Fruit fly (Drosophila melanogaster) whole organism, prepupa: ENCODE results near the gene nonA-l.

Experiments
- Blimp-1 ChIP-seq: fragments of 200-800 bp; sonication (Bioruptor generic); optimal IDR thresholded peaks from 3 replicates; lab custom pipeline; 2017; ENCODE audit warnings: missing biosample characterization, missing genetic modification characterization, mild to moderate bottlenecking, moderate library complexity, missing genetic modification reagents
- CG11294 ChIP-seq: fragments of 200-800 bp; sonication (Bioruptor generic); IDR thresholded peaks from 2 replicates; pipeline ENCODE4 v1.3.6; 2022; ENCODE audit warnings: missing biosample characterization, missing genetic modification characterization
- CG15336 ChIP-seq: fragments of 200-800 bp; sonication (Bioruptor generic); IDR thresholded peaks from 2 replicates; pipeline ENCODE4 v1.3.6; 2022; ENCODE audit warnings: missing biosample characterization, missing genetic modification characterization
- CG6163 ChIP-seq: fragments of 200-800 bp; sonication (Bioruptor generic); IDR thresholded peaks from 3 replicates; pipeline ENCODE4 v1.3.6; 2022; ENCODE audit warnings: missing biosample characterization, missing genetic modification characterization
- CG8632 ChIP-seq: fragments of 200-800 bp; sonication (Bioruptor generic); optimal IDR thresholded peaks from 3 replicates; lab custom pipeline; 2016; ENCODE audit warnings: missing biosample characterization, missing genetic modification characterization
- Eip75B ChIP-seq: fragments of 200-800 bp; sonication (Bioruptor generic); optimal IDR thresholded peaks from 3 replicates; lab custom pipeline; 2016; ENCODE audit warnings: missing biosample characterization, missing genetic modification characterization
- Eip78C ChIP-seq: fragments of 200-800 bp; sonication (Bioruptor generic); peaks from one replicate; lab custom pipeline; 2016; ENCODE audit warnings: missing biosample characterization, missing genetic modification characterization
- Gug ChIP-seq: fragments of 200-800 bp; sonication (Bioruptor generic); IDR thresholded peaks from 2 replicates; pipeline ENCODE4 v1.3.6; 2022; ENCODE audit warnings: missing biosample characterization, missing genetic modification characterization
- Hr4 ChIP-seq: fragments of 200-800 bp; sonication (Bioruptor generic); optimal IDR thresholded peaks from 3 replicates; lab custom pipeline; 2016; ENCODE audit warnings: missing biosample characterization, missing genetic modification characterization
- Met ChIP-seq: fragments of 200-800 bp; sonication (Bioruptor generic); optimal IDR thresholded peaks from 3 replicates; lab custom pipeline; 2016; ENCODE audit warnings: missing biosample characterization, missing genetic modification characterization
- Smox ChIP-seq: fragments of 200-800 bp; sonication (Bioruptor generic); optimal IDR thresholded peaks from 3 replicates; lab custom pipeline; 2016; ENCODE audit warnings: missing biosample characterization, missing genetic modification characterization
- Sox102F ChIP-seq: fragments of 200-800 bp; sonication (Bioruptor generic); optimal IDR thresholded peaks from 2 replicates; lab custom pipeline; 2016; ENCODE audit warnings: missing biosample characterization, mild to moderate bottlenecking, missing genetic modification characterization
- Sox14 ChIP-seq: fragments of 200-800 bp; sonication (Bioruptor generic); optimal IDR thresholded peaks from 3 replicates; lab custom pipeline; 2016; ENCODE audit warnings: missing biosample characterization, missing genetic modification characterization
- Sox15 ChIP-seq: fragments of 200-800 bp; sonication (Bioruptor generic); optimal IDR thresholded peaks from 3 replicates; lab custom pipeline; 2016; ENCODE audit warnings: missing biosample characterization, missing genetic modification characterization
- achi ChIP-seq: fragments of 200-800 bp; sonication (Bioruptor generic); optimal IDR thresholded peaks from 3 replicates; lab custom pipeline; 2016; ENCODE audit warnings: missing biosample characterization, missing genetic modification characterization
- acj6 ChIP-seq: fragments of 200-800 bp; sonication (Bioruptor generic); optimal IDR thresholded peaks from 3 replicates; lab custom pipeline; 2016; ENCODE audit warnings: missing biosample characterization, missing genetic modification characterization
- cyc ChIP-seq: fragments of 200-800 bp; sonication (Bioruptor generic); optimal IDR thresholded peaks from 3 replicates; lab custom pipeline; 2016; ENCODE audit warnings: missing biosample characterization, missing genetic modification characterization
- dac ChIP-seq: fragments of 200-800 bp; sonication (Bioruptor generic); optimal IDR thresholded peaks from 2 replicates; lab custom pipeline; 2017; ENCODE audit warnings: missing biosample characterization, mild to moderate bottlenecking, missing genetic modification characterization
- dsx ChIP-seq: fragments of 200-800 bp; optimal IDR thresholded peaks from 3 replicates; lab custom pipeline; 2019; ENCODE audit warnings: missing biosample characterization, mild to moderate bottlenecking, missing genetic modification characterization, moderate library complexity; ENCODE audit not compliant: poor library complexity, severe bottlenecking
- net ChIP-seq: fragments of 200-800 bp; sonication (Bioruptor generic); optimal IDR thresholded peaks from 3 replicates; lab custom pipeline; 2016; ENCODE audit warnings: missing biosample characterization, missing genetic modification characterization
- ss ChIP-seq, 2 experiments: fragments of 200-800 bp; sonication (Bioruptor generic); optimal IDR thresholded peaks; 2 replicates in 1 of 2; 3 replicates in 1 of 2; lab custom pipeline; 2017 to 2018; ENCODE audit warnings: mild to moderate bottlenecking in 2 of 2, missing biosample characterization in 2 of 2, missing genetic modification characterization in 2 of 2, moderate library complexity in 1 of 2
- vri ChIP-seq: fragments of 200-800 bp; sonication (Bioruptor generic); optimal IDR thresholded peaks from 3 replicates; lab custom pipeline; 2016; ENCODE audit warnings: missing biosample characterization, mild to moderate bottlenecking, missing genetic modification characterization

The nonA-l gene

DNA sequence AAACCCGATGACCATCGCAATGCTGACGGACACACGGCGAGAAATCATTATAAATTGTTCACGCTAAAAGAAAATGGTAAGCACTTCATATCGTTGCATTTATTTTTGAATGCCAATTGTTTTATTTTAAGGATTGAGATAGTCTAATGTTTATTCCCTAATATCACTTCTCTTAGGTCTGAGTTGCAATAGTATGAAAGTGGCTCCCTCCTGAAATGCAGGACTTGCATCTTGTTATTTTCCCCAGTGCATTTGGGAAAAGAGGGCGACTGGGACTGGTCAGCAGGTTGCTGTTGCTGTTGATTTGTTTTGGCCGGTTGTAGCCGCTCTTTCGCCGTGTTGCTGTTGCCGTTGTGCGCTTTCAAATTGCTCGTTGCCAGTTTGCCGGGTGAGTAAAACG, 36.5 kb downstream of the nonA-l start (continued):
- TF ChIP-seq CG15336: peak; percentile 24; the same call in 1 of the 2 replicates
- peak; percentile 8 for TF ChIP-seq Sox102F
- no peak for TF ChIP-seq net (GFP tag; lab: Kevin White, UChicago)
- no peak for TF ChIP-seq CG6163

- no peak for TF ChIP-seq Sox15 (GFP tag; lab: Kevin White, UChicago)
- TF ChIP-seq ss (GFP tag; optimal IDR thresholded peaks at IDR 0.05; lab: Kevin White, UChicago): no peak
- peak; percentile 19 for TF ChIP-seq Eip78C
These were observed 37.9 kb downstream of the nonA-l start for dm6 chr3R:16677934-16678333.

DNA sequence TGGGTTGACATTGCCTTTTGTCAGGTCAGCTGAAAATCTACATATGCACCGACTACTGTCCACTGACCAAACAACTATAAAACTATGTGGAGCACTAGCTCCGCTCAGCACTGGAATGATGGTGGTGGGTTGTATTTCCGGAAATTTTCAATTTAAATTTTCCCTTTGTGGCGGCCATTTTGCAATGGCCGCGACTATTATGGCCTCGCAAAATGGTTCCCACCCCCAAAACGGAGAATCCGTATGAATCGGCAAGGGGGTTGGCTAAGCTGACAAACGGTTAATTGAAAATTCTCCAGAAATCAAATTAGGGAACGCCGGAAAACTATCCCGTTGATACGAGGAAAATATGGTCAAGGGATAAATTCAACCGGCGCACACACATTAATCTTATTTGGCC, 42.9 kb downstream of the nonA-l start:
- no peak for TF ChIP-seq Gug (GFP tag; lab: Robert Waterston, UW)
- no peak for TF ChIP-seq Blimp-1 (GFP tag; lab: Kevin White, UChicago)
- no peak for TF ChIP-seq dac (GFP tag; lab: Kevin White, UChicago)
- TF ChIP-seq Eip75B (GFP tag; lab: Kevin White, UChicago): no peak
- no peak for TF ChIP-seq vri (GFP tag; lab: Kevin White, UChicago)
- no peak for TF ChIP-seq CG11294 (GFP tag; lab: Robert Waterston, UW)
- TF ChIP-seq Sox15 (GFP tag; lab: Kevin White, UChicago): no peak
- no peak for TF ChIP-seq Hr4
- no peak for TF ChIP-seq Sox14 (GFP tag; lab: Kevin White, UChicago)
- no peak for TF ChIP-seq Met (GFP tag; lab: Kevin White, UChicago)
- no peak for TF ChIP-seq CG6163
- no peak for TF ChIP-seq achi (GFP tag; lab: Kevin White, UChicago)
- TF ChIP-seq Smox (GFP tag; lab: Kevin White, UChicago): no peak
- TF ChIP-seq acj6: no peak
- TF ChIP-seq cyc: no peak
- TF ChIP-seq CG8632 (GFP tag; lab: Kevin White, UChicago): no peak
- no peak for TF ChIP-seq dsx
- TF ChIP-seq, all 60 proteins: peak for 0
